Worm (Caenorhabditis elegans): Measurements from ENCODE around the gene cyn-2.

- TF ChIP-seq flt-1 (GFP tag; IDR thresholded peaks at IDR 0.05) (no peak), ztf-29 (GFP tag; IDR thresholded peaks at IDR 0.05) (no peak), med-1 (GFP tag; optimal IDR thresholded peaks at IDR 0.05; ENCODE audit: insufficient read depth) (no peak), cog-1 (tag; optimal IDR thresholded peaks at IDR 0.05) (no peak), tab-1 (GFP tag; IDR thresholded peaks at IDR 0.05) (no peak)
These were observed 34.5 kb upstream of the cyn-2 start for ce11 chrIII:13657975-13658374.

Measured in whole organism, midembryonic.